Fruit fly (Drosophila melanogaster): Measurements from ENCODE around the gene Mco4.

The Mco4 gene

DNA sequence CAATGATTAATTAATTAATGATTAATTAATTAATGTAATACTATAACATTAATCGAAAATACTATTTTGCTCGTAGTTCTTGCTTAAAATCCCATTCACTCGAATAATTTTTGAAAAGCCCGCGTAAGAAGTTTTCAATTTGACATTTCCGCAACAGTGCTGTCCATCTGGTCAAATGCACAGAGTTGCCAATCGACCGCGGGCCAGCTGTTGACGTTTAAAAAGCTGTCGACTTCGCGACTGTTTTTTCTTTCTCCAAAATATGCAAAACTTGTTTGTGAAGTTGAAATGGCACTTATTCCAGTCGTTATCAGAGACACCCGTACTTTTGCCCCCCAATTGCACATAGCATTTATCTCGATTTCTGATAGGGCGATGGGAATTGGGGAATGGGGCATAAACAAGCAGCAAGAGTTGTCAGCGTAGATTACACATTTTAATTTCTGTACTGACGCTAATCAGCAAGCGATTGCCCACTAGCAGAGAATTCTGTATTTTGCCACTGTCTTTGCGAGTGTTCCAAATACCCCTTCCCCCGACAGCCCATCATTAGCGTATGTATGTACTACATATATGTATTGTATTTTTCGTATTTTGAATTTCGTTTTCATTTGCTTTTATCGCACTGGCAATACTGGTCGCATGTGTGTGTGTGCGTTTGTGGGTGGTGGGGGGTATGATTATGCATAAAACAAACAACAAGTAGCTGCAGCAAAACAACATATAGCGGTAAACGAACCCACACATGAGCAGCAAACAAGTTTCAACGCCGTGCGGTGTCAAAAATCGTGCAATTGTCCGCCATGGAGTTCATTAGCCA is 739 bp upstream of the Mco4 start, which contains the start of gene Srx:
TSS of gene Srx (plus strand) at position 517 of the 820 bp plus-strand sequence.
- TF ChIP-seq Mnt (GFP tag; optimal IDR thresholded peaks at IDR 0.05) (peak; percentile 59), bab1 (GFP tag; optimal IDR thresholded peaks at IDR 0.05) (peak; percentile 25), pad (GFP tag; optimal IDR thresholded peaks at IDR 0.05) (peak; percentile 51), CG1620 (GFP tag; optimal IDR thresholded peaks at IDR 0.05) (peak; percentile 54), kay (GFP tag; ENCODE audit: borderline replicate concordance) (no peak), ovo (GFP tag; optimal IDR thresholded peaks at IDR 0.05) (peak; percentile 34), Hr96 (GFP tag; optimal IDR thresholded peaks at IDR 0.05) (no peak), cnc (optimal IDR thresholded peaks at IDR 0.05) (no peak), Clk (GFP tag; optimal IDR thresholded peaks at IDR 0.05) (no peak), CG14711 (tag; optimal IDR thresholded peaks at IDR 0.05) (peak; percentile 89), Crg-1 (GFP tag; optimal IDR thresholded peaks at IDR 0.05) (no peak), toe (GFP tag; optimal IDR thresholded peaks at IDR 0.05) (peak; percentile 64), CG33017 (tag; optimal IDR thresholded peaks at IDR 0.05) (no peak), CG5204 (GFP tag; optimal IDR thresholded peaks at IDR 0.05) (no peak), CG7101 (tag; optimal IDR thresholded peaks at IDR 0.05) (peak; percentile 35), CG7045 (GFP tag; optimal IDR thresholded peaks at IDR 0.05) (no peak), CG11617 (GFP tag; optimal IDR thresholded peaks at IDR 0.05) (peak; percentile 60), CG12768 (GFP tag; optimal IDR thresholded peaks at IDR 0.05) (no peak), cic (GFP tag; optimal IDR thresholded peaks at IDR 0.05) (peak; percentile 45), tj (GFP tag; optimal IDR thresholded peaks at IDR 0.05) (peak; percentile 49)

DNA sequence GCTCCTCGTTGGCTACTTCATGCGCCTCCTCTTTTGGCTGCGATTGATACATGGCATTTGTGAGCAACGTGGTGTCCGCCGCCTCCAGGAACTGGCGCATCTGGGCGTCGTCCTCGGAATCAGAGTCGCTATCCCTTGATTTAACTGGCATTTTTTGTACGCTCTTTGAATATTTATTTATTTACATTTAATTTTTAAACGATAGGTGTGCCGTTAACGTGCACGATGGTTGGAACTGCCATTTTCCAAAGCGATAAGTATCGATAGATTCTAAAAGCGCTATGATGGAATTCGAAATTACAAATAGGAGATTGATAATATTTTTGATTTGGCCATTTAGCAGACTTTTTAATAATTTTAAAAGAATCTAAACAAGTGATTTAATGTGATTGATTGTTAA is 3.5 kb downstream of the Mco4 start, which contains the start of gene CG32554:
TSS of gene CG32554 (minus strand) at position 229 of the 400 bp plus-strand sequence.
- TF ChIP-seq bab1 (GFP tag; optimal IDR thresholded peaks at IDR 0.05) (peak; percentile 6), CG12768 (GFP tag; optimal IDR thresholded peaks at IDR 0.05) (no peak)

DNA sequence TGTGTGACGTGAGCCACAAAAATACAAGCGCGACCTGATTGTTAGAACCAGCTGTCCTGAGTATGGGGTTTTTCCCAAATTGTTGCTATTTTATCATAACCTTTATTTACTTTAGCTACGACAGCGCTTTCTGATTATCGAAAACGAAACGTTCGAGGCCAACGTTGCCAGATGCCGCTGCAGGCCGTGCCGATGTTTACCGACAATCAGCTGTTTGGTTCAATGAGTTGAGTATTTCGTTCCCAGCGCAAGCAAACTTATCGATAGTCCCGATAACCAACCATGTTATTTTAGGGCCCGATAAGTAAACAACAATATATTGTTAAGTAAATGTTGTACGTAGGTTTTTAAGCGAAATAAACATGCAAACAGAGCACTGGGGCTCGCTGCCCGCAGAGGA is 5.8 kb downstream of the Mco4 start, which contains the start of the genes CG15814 and Spt7:
TSS of gene CG15814 (minus strand) at position 164 of the 400 bp plus-strand sequence.
TSS of gene Spt7 (plus strand) at position 282 of the 400 bp plus-strand sequence.
- peak; percentile 51 for TF ChIP-seq pad (GFP tag; optimal IDR thresholded peaks at IDR 0.05)
- peak in 1 of 2 experiments; percentile 16 for TF ChIP-seq cnc (optimal IDR thresholded peaks at IDR 0.05)
- TF ChIP-seq CG7045 (GFP tag; optimal IDR thresholded peaks at IDR 0.05), result no peak
- peak; percentile 69 for TF ChIP-seq bab1 (GFP tag; optimal IDR thresholded peaks at IDR 0.05)
- peak; percentile 40 for TF ChIP-seq cic (GFP tag; optimal IDR thresholded peaks at IDR 0.05)
- no peak for TF ChIP-seq toe (GFP tag; optimal IDR thresholded peaks at IDR 0.05)
- TF ChIP-seq CG11617 (GFP tag; optimal IDR thresholded peaks at IDR 0.05), result peak; percentile 65
- TF ChIP-seq Mnt (GFP tag; optimal IDR thresholded peaks at IDR 0.05), result peak; percentile 81
- peak; percentile 34 for TF ChIP-seq CG1620 (GFP tag; optimal IDR thresholded peaks at IDR 0.05)
- peak; percentile 8 for TF ChIP-seq CG14711 (tag; optimal IDR thresholded peaks at IDR 0.05)
- peak; percentile 72 for TF ChIP-seq ovo (GFP tag; optimal IDR thresholded peaks at IDR 0.05)
- TF ChIP-seq Crg-1 (GFP tag; optimal IDR thresholded peaks at IDR 0.05), result peak; percentile 69
- TF ChIP-seq Hr96 (GFP tag; optimal IDR thresholded peaks at IDR 0.05), result no peak
- TF ChIP-seq CG7101 (tag; optimal IDR thresholded peaks at IDR 0.05), result peak; percentile 43
- peak; percentile 61 for TF ChIP-seq tj (GFP tag; optimal IDR thresholded peaks at IDR 0.05)

DNA sequence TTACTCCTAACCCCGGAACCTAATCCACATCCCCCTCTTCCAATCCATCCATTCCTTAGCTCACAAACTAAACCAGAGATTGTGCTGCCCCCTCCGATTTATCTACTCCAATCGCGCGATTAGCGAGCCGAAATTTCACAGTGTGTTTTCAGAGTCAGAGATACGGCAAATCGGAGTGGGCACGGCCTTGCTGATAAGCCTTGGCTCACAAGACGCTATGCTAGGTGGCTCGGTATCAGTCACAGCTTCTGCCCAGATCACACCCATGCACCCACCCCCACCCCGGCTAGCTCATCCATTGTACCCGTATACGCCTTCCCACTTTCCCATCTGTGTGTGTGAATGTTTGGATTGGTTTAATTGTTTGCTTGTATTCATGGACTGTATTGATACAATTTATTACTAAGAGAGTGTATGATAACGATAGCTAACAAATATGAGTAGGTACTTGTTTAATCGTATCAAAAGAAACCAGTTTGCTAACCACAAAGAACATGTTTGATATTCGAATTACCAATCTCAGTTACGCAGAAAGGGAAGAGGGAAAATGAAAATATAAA is 10.0 kb downstream of the Mco4 start:
- TF ChIP-seq Clk (GFP tag; optimal IDR thresholded peaks at IDR 0.05), result no peak
- peak; percentile 19 for TF ChIP-seq cic (GFP tag; optimal IDR thresholded peaks at IDR 0.05)

DNA sequence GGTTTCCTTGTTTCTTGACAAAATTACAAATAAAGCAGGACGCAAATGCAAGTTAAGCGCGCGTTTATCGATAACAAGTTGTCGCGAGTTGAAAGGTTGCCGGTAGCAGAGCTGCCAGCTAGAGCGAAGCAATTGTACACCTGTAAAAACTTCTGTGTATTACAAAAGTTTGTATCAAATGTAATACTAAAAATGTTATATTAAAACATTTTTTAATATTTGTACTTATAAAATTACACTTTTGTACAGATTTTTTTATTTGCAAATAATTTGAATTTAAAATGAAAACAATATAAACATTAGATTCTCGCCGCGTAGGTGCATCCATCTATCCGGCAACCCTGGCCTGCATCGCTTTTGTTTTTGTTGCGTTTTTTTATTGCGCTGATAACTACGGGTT is 11.3 kb downstream of the Mco4 start, which contains the start of the genes CG8142 and Ucp4A:
TSS of gene CG8142 (minus strand) at position 82 of the 400 bp plus-strand sequence.
TSS of gene Ucp4A (plus strand) at position 327 of the 400 bp plus-strand sequence.
- TF ChIP-seq ovo (GFP tag; optimal IDR thresholded peaks at IDR 0.05) (peak; percentile 73), CG33017 (tag; optimal IDR thresholded peaks at IDR 0.05) (peak; percentile 81), Mnt (GFP tag; optimal IDR thresholded peaks at IDR 0.05) (peak; percentile 79), cnc (optimal IDR thresholded peaks at IDR 0.05) (no peak), CG1620 (GFP tag; optimal IDR thresholded peaks at IDR 0.05) (peak; percentile 85), CG7101 (tag; optimal IDR thresholded peaks at IDR 0.05) (peak; percentile 96), CG7045 (GFP tag; optimal IDR thresholded peaks at IDR 0.05) (peak; percentile 85), toe (GFP tag; optimal IDR thresholded peaks at IDR 0.05) (peak; percentile 74), CG11617 (GFP tag; optimal IDR thresholded peaks at IDR 0.05) (peak; percentile 92), Clk (GFP tag; optimal IDR thresholded peaks at IDR 0.05) (peak; percentile 69), kay (GFP tag; ENCODE audit: borderline replicate concordance) (no peak), tj (GFP tag; optimal IDR thresholded peaks at IDR 0.05) (peak; percentile 74), Crg-1 (GFP tag; optimal IDR thresholded peaks at IDR 0.05) (peak; percentile 85), cic (GFP tag; optimal IDR thresholded peaks at IDR 0.05) (peak; percentile 16), Hr96 (GFP tag; optimal IDR thresholded peaks at IDR 0.05) (no peak), CG14711 (tag; optimal IDR thresholded peaks at IDR 0.05) (peak; percentile 96), pad (GFP tag; optimal IDR thresholded peaks at IDR 0.05) (peak; percentile 85), CG5204 (GFP tag; optimal IDR thresholded peaks at IDR 0.05) (no peak), bab1 (GFP tag; optimal IDR thresholded peaks at IDR 0.05) (peak; percentile 96), CG12768 (GFP tag; optimal IDR thresholded peaks at IDR 0.05) (peak; percentile 85)

DNA sequence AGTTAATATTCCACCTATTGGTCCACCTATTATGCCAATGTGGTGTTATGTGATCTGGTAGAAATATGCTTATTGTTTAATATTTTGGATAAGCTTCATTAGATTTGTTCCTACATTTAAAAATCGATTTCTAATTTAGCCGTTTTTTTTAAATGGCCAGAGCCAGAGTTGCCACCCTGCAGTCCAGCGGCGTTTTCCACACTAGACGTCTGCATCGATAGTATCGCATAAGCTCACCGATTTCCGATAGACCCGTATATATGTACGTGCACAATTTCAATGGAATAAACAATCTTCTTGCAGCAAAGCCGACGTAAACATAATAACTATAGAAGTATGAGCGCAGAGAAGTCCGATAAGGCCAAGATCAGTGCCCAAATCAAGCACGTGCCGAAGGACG is 14.0 kb downstream of the Mco4 start, which contains the start of gene Taf9:
TSS of gene Taf9 (plus strand) at position 239 of the 400 bp plus-strand sequence.
- TF ChIP-seq pad (GFP tag; optimal IDR thresholded peaks at IDR 0.05) (peak; percentile 7), CG5204 (GFP tag; optimal IDR thresholded peaks at IDR 0.05) (no peak), cic (GFP tag; optimal IDR thresholded peaks at IDR 0.05) (peak; percentile 25), CG33017 (tag; optimal IDR thresholded peaks at IDR 0.05) (no peak), ovo (GFP tag; optimal IDR thresholded peaks at IDR 0.05) (no peak), CG1620 (GFP tag; optimal IDR thresholded peaks at IDR 0.05) (peak; percentile 47), Clk (GFP tag; optimal IDR thresholded peaks at IDR 0.05) (no peak), bab1 (GFP tag; optimal IDR thresholded peaks at IDR 0.05) (peak; percentile 69), Mnt (GFP tag; optimal IDR thresholded peaks at IDR 0.05) (peak; percentile 23), Hr96 (GFP tag; optimal IDR thresholded peaks at IDR 0.05) (no peak), toe (GFP tag; optimal IDR thresholded peaks at IDR 0.05) (no peak), CG12768 (GFP tag; optimal IDR thresholded peaks at IDR 0.05) (no peak), cnc (optimal IDR thresholded peaks at IDR 0.05) (no peak), CG7101 (tag; optimal IDR thresholded peaks at IDR 0.05) (no peak), kay (GFP tag; ENCODE audit: borderline replicate concordance) (no peak), Crg-1 (GFP tag; optimal IDR thresholded peaks at IDR 0.05) (peak; percentile 26), tj (GFP tag; optimal IDR thresholded peaks at IDR 0.05) (no peak), CG14711 (tag; optimal IDR thresholded peaks at IDR 0.05) (peak; percentile 36), CG7045 (GFP tag; optimal IDR thresholded peaks at IDR 0.05) (no peak), CG11617 (GFP tag; optimal IDR thresholded peaks at IDR 0.05) (no peak)

Data from whole organism, adult.